Worm (Caenorhabditis elegans) whole organism, L2 larva: Measurements from ENCODE around the gene C34B4.5.

Experiments
- ceh-16 ChIP-seq: fragments of 150-350 bp; optimal IDR thresholded peaks from 2 replicates; lab custom pipeline; 2014; ENCODE audit warnings: missing biosample characterization, missing genetic modification characterization
- egl-27 ChIP-seq: sonication (generic microtip); optimal IDR thresholded peaks from 3 replicates; lab custom pipeline; 2017; ENCODE audit warnings: missing biosample characterization, missing genetic modification reagents, missing genetic modification characterization
- elt-1 ChIP-seq: fragments of 150-350 bp; optimal IDR thresholded peaks from 2 replicates; lab custom pipeline; 2014; ENCODE audit warnings: missing biosample characterization, missing genetic modification characterization
- skn-1 ChIP-seq: sonication (generic microtip); optimal IDR thresholded peaks from 2 replicates; lab custom pipeline; 2017; ENCODE audit warnings: missing biosample characterization, missing genetic modification characterization

ce11 chrV:13075432-13075831 lies 20.3 kb upstream of the C34B4.5 start:
- TF ChIP-seq ceh-16 (tag; lab: Kevin White, UChicago): no peak
- no peak for TF ChIP-seq elt-1 (tag; lab: Kevin White, UChicago)
- TF ChIP-seq skn-1 (tag; lab: Kevin White, UChicago): no peak
- no peak for TF ChIP-seq egl-27 (tag; lab: Kevin White, UChicago)
